Fruit fly (Drosophila melanogaster) whole organism, wandering third instar larva: ENCODE measurements around the gene CG17666.

Source experiments
- Abd-B ChIP-seq: fragments of >200 bp; optimal IDR thresholded peaks from 2 replicates; lab custom pipeline; 2017; ENCODE audit warnings: missing biosample characterization, missing genetic modification characterization
- CG32264 ChIP-seq: fragments of 200-800 bp; sonication (Bioruptor generic); optimal IDR thresholded peaks from 2 replicates; lab custom pipeline; 2016; ENCODE audit warnings: missing biosample characterization, missing genetic modification characterization
- CG9705 ChIP-seq: fragments of 200-800 bp; sonication (Bioruptor generic); optimal IDR thresholded peaks from 2 replicates; lab custom pipeline; 2018; ENCODE audit warnings: missing biosample characterization, mild to moderate bottlenecking, missing genetic modification characterization
- CrebA ChIP-seq: fragments of 200-800 bp; sonication (Bioruptor generic); optimal IDR thresholded peaks from 2 replicates; lab custom pipeline; 2016; ENCODE audit warnings: missing biosample characterization, mild to moderate bottlenecking, missing genetic modification characterization, borderline replicate concordance
- Dif ChIP-seq: fragments of 200-275, 200-300 bp; sonication (Bioruptor generic); optimal IDR thresholded peaks from 2 replicates; lab custom pipeline; 2018; ENCODE audit warnings: missing biosample characterization, missing genetic modification characterization; ENCODE audit not compliant: partially characterized antibody
- GATAd ChIP-seq: sonication (Bioruptor generic); optimal IDR thresholded peaks from 2 replicates; lab custom pipeline; 2016; ENCODE audit warnings: missing biosample characterization, missing genetic modification characterization
- HLH106 ChIP-seq: fragments of 200-800 bp; optimal IDR thresholded peaks from 3 replicates; lab custom pipeline; 2019; ENCODE audit warnings: missing biosample characterization, mild to moderate bottlenecking, missing genetic modification characterization, moderate library complexity
- Hr83 ChIP-seq: fragments of 200-300 bp; sonication (Bioruptor generic); optimal IDR thresholded peaks from 2 replicates; lab custom pipeline; 2016; ENCODE audit warnings: missing biosample characterization, mild to moderate bottlenecking, missing genetic modification characterization, moderate library complexity; ENCODE audit not compliant: poor library complexity, severe bottlenecking
- Jra ChIP-seq: sonication (Bioruptor generic); optimal IDR thresholded peaks from 2 replicates; lab custom pipeline; 2016; ENCODE audit warnings: missing biosample characterization, missing genetic modification characterization
- Myc ChIP-seq: fragments of >200 bp; optimal IDR thresholded peaks from 2 replicates; lab custom pipeline; 2017
- OdsH ChIP-seq: fragments of 200-800 bp; sonication (Bioruptor generic); optimal IDR thresholded peaks from 2 replicates; lab custom pipeline; 2016; ENCODE audit warnings: missing biosample characterization, mild to moderate bottlenecking, missing genetic modification characterization
- Rel ChIP-seq, 2 experiments: fragments of 200-800 bp; sonication (Bioruptor generic) in 1 of 2; optimal IDR thresholded peaks; 2 replicates in 1 of 2; 3 replicates in 1 of 2; lab custom pipeline; 2016 to 2019; ENCODE audit warnings: mild to moderate bottlenecking in 2 of 2, missing biosample characterization in 2 of 2, missing genetic modification characterization in 2 of 2, moderate library complexity in 1 of 2
- Sp1 ChIP-seq: fragments of 200-800 bp; sonication (Bioruptor generic); optimal IDR thresholded peaks from 3 replicates; lab custom pipeline; 2019; ENCODE audit warnings: missing biosample characterization, mild to moderate bottlenecking, missing genetic modification characterization, moderate library complexity
- Vsx2 ChIP-seq: fragments of 200-300, 225-300 bp; sonication (Bioruptor generic); optimal IDR thresholded peaks from 2 replicates; lab custom pipeline; 2018; ENCODE audit warnings: missing biosample characterization, missing genetic modification characterization; ENCODE audit not compliant: partially characterized antibody
- br ChIP-seq: fragments of 200-800 bp; sonication (Bioruptor generic); optimal IDR thresholded peaks from 2 replicates; lab custom pipeline; 2016; ENCODE audit warnings: missing biosample characterization, missing genetic modification characterization
- brk ChIP-seq: fragments of 200-800 bp; sonication (Bioruptor generic); optimal IDR thresholded peaks from 2 replicates; lab custom pipeline; 2016; ENCODE audit warnings: missing biosample characterization, mild to moderate bottlenecking, missing genetic modification characterization
- dmrt93B ChIP-seq: fragments of 200-800 bp; sonication (Bioruptor generic); optimal IDR thresholded peaks from 2 replicates; lab custom pipeline; 2018; ENCODE audit warnings: missing biosample characterization, mild to moderate bottlenecking, missing genetic modification characterization
- dsf ChIP-seq: sonication (Bioruptor generic); optimal IDR thresholded peaks from 2 replicates; lab custom pipeline; 2016; ENCODE audit warnings: missing biosample characterization, missing genetic modification characterization, borderline replicate concordance
- ey ChIP-seq: fragments of 200-800 bp; sonication (Bioruptor generic); optimal IDR thresholded peaks from 2 replicates; lab custom pipeline; 2016; ENCODE audit warnings: missing biosample characterization, missing genetic modification characterization
- foxo ChIP-seq, 2 experiments: fragments of 200-800 bp; sonication (Bioruptor generic); optimal IDR thresholded peaks; 2 replicates in 1 of 2; 3 replicates in 1 of 2; lab custom pipeline; 2016 to 2017; ENCODE audit warnings: missing biosample characterization in 2 of 2, missing genetic modification characterization in 2 of 2
- fru ChIP-seq: fragments of 200-800 bp; sonication (Bioruptor generic); optimal IDR thresholded peaks from 3 replicates; lab custom pipeline; 2016; ENCODE audit warnings: missing biosample characterization, mild to moderate bottlenecking, missing genetic modification characterization
- h ChIP-seq: fragments of 200-800 bp; sonication (Bioruptor generic); optimal IDR thresholded peaks from 3 replicates; lab custom pipeline; 2016; ENCODE audit warnings: missing biosample characterization, mild to moderate bottlenecking, missing genetic modification characterization
- jim ChIP-seq: fragments of 175-275, 200-325 bp; sonication (Bioruptor generic); optimal IDR thresholded peaks from 2 replicates; lab custom pipeline; 2016; ENCODE audit warnings: missing biosample characterization, mild to moderate bottlenecking, missing genetic modification characterization
- lola ChIP-seq: fragments of >200 bp; optimal IDR thresholded peaks from 2 replicates; lab custom pipeline; 2017; ENCODE audit warnings: missing biosample characterization, missing genetic modification characterization
- pan ChIP-seq: fragments of >200 bp; optimal IDR thresholded peaks from 2 replicates; lab custom pipeline; 2017
- psq ChIP-seq: fragments of 200-800 bp; sonication (Bioruptor generic); optimal IDR thresholded peaks from 3 replicates; lab custom pipeline; 2017; ENCODE audit warnings: missing biosample characterization, mild to moderate bottlenecking, missing genetic modification characterization, moderate library complexity
- rgr ChIP-seq: fragments of 200-800 bp; sonication (Bioruptor generic); optimal IDR thresholded peaks from 3 replicates; lab custom pipeline; 2016; ENCODE audit warnings: missing biosample characterization, mild to moderate bottlenecking, missing genetic modification characterization
- sage ChIP-seq: fragments of 200-800 bp; sonication (Bioruptor generic); optimal IDR thresholded peaks from 2 replicates; lab custom pipeline; 2016; ENCODE audit warnings: missing biosample characterization, mild to moderate bottlenecking, missing genetic modification characterization
- sv ChIP-seq: fragments of 200-800 bp; sonication (Bioruptor generic); optimal IDR thresholded peaks from 3 replicates; lab custom pipeline; 2016; ENCODE audit warnings: missing biosample characterization, missing genetic modification characterization
- woc ChIP-seq: sonication (Bioruptor generic); optimal IDR thresholded peaks from 2 replicates; lab custom pipeline; 2016; ENCODE audit warnings: missing biosample characterization, mild to moderate bottlenecking, missing genetic modification characterization

CG17666 gene

DNA sequence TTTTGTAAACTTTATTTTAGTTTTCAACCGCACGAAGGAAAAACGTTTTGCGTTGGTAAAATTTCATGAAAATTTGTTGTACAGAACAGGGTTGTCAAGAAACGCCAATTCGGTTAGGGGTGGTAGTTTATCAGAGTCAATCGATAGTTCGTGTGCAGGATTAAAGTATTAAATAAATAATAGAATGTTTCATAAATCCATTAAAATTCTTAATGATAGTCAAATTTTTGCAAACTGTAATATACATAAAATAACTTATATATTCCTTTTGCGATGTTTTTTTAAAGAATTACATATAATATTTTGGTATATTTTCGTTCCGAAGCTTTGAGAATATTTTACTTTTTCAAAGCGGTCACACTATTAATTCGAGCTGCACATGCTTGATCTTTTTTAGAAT lies 32.8 kb downstream of the CG17666 start, which contains the start of the genes Sf3a2 and CG42588:
Gene Sf3a2, minus strand, starts transcription at position 113 of the 400 bp plus-strand sequence.
Gene CG42588, plus strand, starts transcription at position 348 of the 400 bp plus-strand sequence.
- TF ChIP-seq CG9705 (GFP tag; lab: Kevin White, UChicago), result peak; percentile 29
- peak; percentile 15 for TF ChIP-seq dsf
- TF ChIP-seq woc (GFP tag; lab: Kevin White, UChicago), result peak; percentile 52
- peak; percentile 11 for TF ChIP-seq GATAd
- peak in 1 of 2 experiments; percentile 63 for TF ChIP-seq foxo (GFP tag; optimal IDR thresholded peaks at IDR 0.05; lab: Kevin White, UChicago)
- TF ChIP-seq Dif, result no peak
- TF ChIP-seq HLH106 (tag; lab: Kevin White, UChicago), result peak; percentile 75
- no peak for TF ChIP-seq Abd-B
- TF ChIP-seq Hr83, result peak; percentile 72
- no peak for TF ChIP-seq Rel (GFP tag; optimal IDR thresholded peaks at IDR 0.05; lab: Kevin White, UChicago)
- TF ChIP-seq Rel (tag; optimal IDR thresholded peaks at IDR 0.05; lab: Kevin White, UChicago), result peak; percentile 31
- peak; percentile 29 for TF ChIP-seq OdsH (GFP tag; lab: Kevin White, UChicago)
- no peak for TF ChIP-seq jim (GFP tag; lab: Kevin White, UChicago)
- TF ChIP-seq fru (GFP tag; lab: Kevin White, UChicago), result no peak
- peak; percentile 38 for TF ChIP-seq ey (GFP tag; lab: Kevin White, UChicago)
- TF ChIP-seq psq (GFP tag; lab: Kevin White, UChicago), result peak; percentile 56
- TF ChIP-seq sv (GFP tag; lab: Kevin White, UChicago), result peak; percentile 58

DNA sequence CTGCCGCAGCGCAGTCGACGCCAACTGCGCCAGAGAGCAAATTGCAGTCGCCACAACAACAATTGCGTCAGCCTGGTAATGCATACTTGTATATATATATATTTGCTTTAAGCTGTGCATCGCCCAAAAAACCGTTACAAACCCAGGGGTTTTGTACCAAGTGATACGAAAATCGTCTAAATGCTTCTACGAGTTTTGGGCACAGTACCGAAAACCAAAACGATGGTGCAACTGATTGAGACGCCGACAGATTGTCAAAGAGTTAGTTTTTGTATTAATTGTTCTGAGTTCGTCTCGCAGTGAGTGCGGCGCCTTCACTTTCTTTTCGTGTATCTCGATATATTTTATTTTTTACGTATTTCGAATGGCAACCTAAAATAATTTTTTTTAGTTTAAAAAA lies 33.7 kb downstream of the CG17666 start:
- TF ChIP-seq Dif, result peak; percentile 34
- TF ChIP-seq Sp1, result no peak

DNA sequence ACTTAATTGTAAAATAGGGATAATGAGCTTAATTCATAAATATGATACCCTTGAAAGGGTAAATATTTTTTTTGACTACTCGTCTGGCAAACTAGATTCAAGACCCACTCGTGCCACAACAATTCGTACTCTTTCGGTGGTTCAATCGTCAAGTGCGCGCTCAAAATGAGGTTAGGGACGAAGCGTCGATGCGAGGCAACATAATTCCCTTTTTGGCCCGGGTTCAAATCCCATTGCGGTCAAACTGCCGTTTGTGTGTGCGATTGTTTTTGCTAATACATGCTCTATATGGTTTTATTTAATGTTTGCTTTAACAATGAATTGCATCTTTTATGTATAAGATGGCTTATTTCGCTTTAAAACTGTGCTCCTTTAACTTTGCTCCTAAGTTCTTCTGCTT lies 34.6 kb downstream of the CG17666 start:
- TF ChIP-seq Abd-B (no peak), HLH106 (tag; lab: Kevin White, UChicago) (no peak), CrebA (GFP tag; lab: Kevin White, UChicago) (no peak), jim (GFP tag; lab: Kevin White, UChicago) (no peak), Jra (no peak), brk (no peak), dmrt93B (GFP tag; lab: Kevin White, UChicago) (no peak), Myc (lab: Kevin White, UChicago) (no peak), psq (GFP tag; lab: Kevin White, UChicago) (no peak), foxo (GFP tag; optimal IDR thresholded peaks at IDR 0.05; lab: Kevin White, UChicago) (no peak), pan (lab: Kevin White, UChicago) (no peak), fru (GFP tag; lab: Kevin White, UChicago) (no peak)

DNA sequence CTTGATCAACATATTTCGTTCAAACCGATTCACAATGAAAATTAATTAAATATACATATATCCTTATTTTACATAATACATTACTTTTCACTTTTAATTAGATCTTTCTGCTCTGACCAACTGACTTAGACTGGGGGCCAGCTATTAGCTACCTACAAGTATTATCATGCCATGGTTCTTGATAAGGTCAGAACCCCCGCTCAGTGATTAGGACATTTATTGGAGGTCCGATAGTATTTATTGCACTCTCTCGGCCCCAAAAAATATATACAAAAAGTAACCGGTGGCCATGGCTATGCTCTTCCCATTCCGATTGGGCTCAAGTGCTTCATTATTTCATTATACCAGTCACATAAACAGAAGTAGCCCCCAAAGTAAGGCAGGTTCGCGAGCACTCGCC lies 46.6 kb downstream of the CG17666 start:
- TF ChIP-seq CG32264 (GFP tag; lab: Kevin White, UChicago) (no peak), CrebA (GFP tag; lab: Kevin White, UChicago) (no peak), Vsx2 (GFP tag; lab: Kevin White, UChicago) (no peak), Jra (no peak), sage (GFP tag; lab: Kevin White, UChicago) (no peak), dsf (no peak), Hr83 (no peak), psq (GFP tag; lab: Kevin White, UChicago) (no peak), pan (lab: Kevin White, UChicago) (no peak), Dif (no peak), GATAd (no peak)

DNA sequence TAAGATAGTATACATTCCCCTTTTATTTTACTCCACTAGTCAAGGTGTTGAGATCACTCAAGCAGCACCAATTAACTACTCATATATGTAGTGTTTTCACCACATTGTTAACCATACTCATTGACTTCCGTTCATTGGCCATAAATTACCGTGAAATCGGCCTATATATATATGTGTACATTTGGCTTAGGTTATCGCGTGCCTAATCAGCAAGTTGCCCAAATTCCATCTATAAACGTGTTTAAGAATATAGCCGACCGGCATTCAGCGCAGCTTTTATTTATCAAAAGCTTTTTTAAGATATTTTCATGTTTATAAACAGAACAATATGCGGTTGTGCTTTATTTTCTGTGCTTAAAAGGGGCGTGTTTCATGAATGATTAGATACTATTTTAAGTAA lies 47.4 kb downstream of the CG17666 start:
- TF ChIP-seq Sp1, result no peak
- TF ChIP-seq Hr83, result no peak
- TF ChIP-seq sage (GFP tag; lab: Kevin White, UChicago), result no peak
- no peak for TF ChIP-seq Vsx2 (GFP tag; lab: Kevin White, UChicago)
- TF ChIP-seq rgr, result no peak
- no peak for TF ChIP-seq dsf
- no peak for TF ChIP-seq foxo (GFP tag; optimal IDR thresholded peaks at IDR 0.05; lab: Kevin White, UChicago)
- TF ChIP-seq dmrt93B (GFP tag; lab: Kevin White, UChicago), result no peak
- no peak for TF ChIP-seq brk
- TF ChIP-seq h (GFP tag; lab: Kevin White, UChicago), result no peak
- no peak for TF ChIP-seq GATAd
- no peak for TF ChIP-seq br (GFP tag; lab: Kevin White, UChicago)
- no peak for TF ChIP-seq lola (GFP tag; lab: Kevin White, UChicago)
- TF ChIP-seq HLH106 (tag; lab: Kevin White, UChicago), result no peak
- TF ChIP-seq ey (GFP tag; lab: Kevin White, UChicago), result no peak
- no peak for TF ChIP-seq psq (GFP tag; lab: Kevin White, UChicago)
- no peak for TF ChIP-seq fru (GFP tag; lab: Kevin White, UChicago)
- no peak for TF ChIP-seq OdsH (GFP tag; lab: Kevin White, UChicago)
- no peak for TF ChIP-seq Dif
- TF ChIP-seq CG32264 (GFP tag; lab: Kevin White, UChicago), result no peak
- TF ChIP-seq, all 38 proteins: peak for 0
